Worm (Caenorhabditis elegans) whole organism, L4 larva: ENCODE data around the gene snx-1.

Source experiments
- ces-1 ChIP-seq: fragments of 150-350 bp; sonication (generic microtip); optimal IDR thresholded peaks from 4 replicates; lab custom pipeline; 2014; ENCODE audit warnings: missing biosample characterization, missing genetic modification reagents, missing genetic modification characterization
- daf-19 ChIP-seq: fragments of 200-800 bp; sonication (Bioruptor generic); conservative IDR thresholded peaks from 2 replicates; pipeline ENCODE4 v1.3.6; 2022; ENCODE audit warnings: missing genetic modification characterization, missing compliant biosample characterization
- mdl-1 ChIP-seq, 2 experiments: fragments of 150-350 bp in 1 of 2; sonication (generic microtip) in 1 of 2; optimal IDR thresholded peaks; 2 replicates each; lab custom pipeline; 2014 to 2017; ENCODE audit warnings: missing biosample characterization in 2 of 2, missing genetic modification characterization in 2 of 2

- TF ChIP-seq daf-19 = no peak
- TF ChIP-seq mdl-1 (tag; optimal IDR thresholded peaks at IDR 0.05; lab: Kevin White, UChicago) = no peak
- TF ChIP-seq ces-1 (GFP tag; lab: Kevin White, UChicago) = no peak
These were observed 17.2 kb upstream of the snx-1 start, which contains the start of gene C05D9.3 for ce11 chrX:1111603-1112002.
